Worm (Caenorhabditis elegans): ENCODE measurements around the gene F44E2.3.

ce11 chrIII:8866983-8867842, 38.1 kb upstream of the F44E2.3 start:
- TF ChIP-seq nhr-25 (tag; optimal IDR thresholded peaks at IDR 0.05) = peak; percentile 43
- TF ChIP-seq ama-1 (optimal IDR thresholded peaks at IDR 0.05) = peak; percentile 87
- TF ChIP-seq elt-3 (tag; optimal IDR thresholded peaks at IDR 0.05) = no peak
- TF ChIP-seq lin-13 (GFP tag; optimal IDR thresholded peaks at IDR 0.05) = peak; percentile 23
- TF ChIP-seq dmd-4 (tag; optimal IDR thresholded peaks at IDR 0.05) = no peak
- TF ChIP-seq ztf-11 (tag; optimal IDR thresholded peaks at IDR 0.05) = no peak
- TF ChIP-seq mab-5 (tag; optimal IDR thresholded peaks at IDR 0.05) = no peak
- no peak for TF ChIP-seq unc-62 (GFP tag; optimal IDR thresholded peaks at IDR 0.05)
- no peak for TF ChIP-seq nhr-12 (tag; optimal IDR thresholded peaks at IDR 0.05)
- TF ChIP-seq skn-1 (tag; optimal IDR thresholded peaks at IDR 0.05) = no peak
- TF ChIP-seq mdl-1 (tag; optimal IDR thresholded peaks at IDR 0.05) = no peak
- peak; percentile 44 for TF ChIP-seq sma-9 (GFP tag; optimal IDR thresholded peaks at IDR 0.05)
- no peak for TF ChIP-seq sma-9 (tag; optimal IDR thresholded peaks at IDR 0.05)
- no peak for TF ChIP-seq ztf-1 (GFP tag; conservative IDR thresholded peaks at IDR 0.05)
- no peak for TF ChIP-seq nhr-237 (tag; optimal IDR thresholded peaks at IDR 0.05)

All from whole organism, L2 larva.